Fruit fly (Drosophila melanogaster) whole organism, embryonic: Measurements from ENCODE around the gene Sse.

Source experiments
- Atf-2 ChIP-seq: fragments of 200-800 bp; sonication (Bioruptor generic); optimal IDR thresholded peaks from 2 replicates; lab custom pipeline; 2016; ENCODE audit warnings: missing biosample characterization, missing genetic modification characterization
- B-H1 ChIP-seq: fragments of 200-800 bp; sonication (Bioruptor generic); IDR thresholded peaks from 3 replicates; pipeline ENCODE4 v1.3.6; 2022; ENCODE audit warnings: missing biosample characterization, missing genetic modification characterization
- Blimp-1 ChIP-seq: fragments of 200-800 bp; sonication (Bioruptor generic); optimal IDR thresholded peaks from 3 replicates; lab custom pipeline; 2018; ENCODE audit warnings: missing biosample characterization, missing genetic modification characterization, mild to moderate bottlenecking, moderate library complexity, missing genetic modification reagents
- CG10565 ChIP-seq: fragments of 200-800 bp; sonication (Bioruptor generic); optimal IDR thresholded peaks from 3 replicates; lab custom pipeline; 2016; ENCODE audit warnings: missing biosample characterization, mild to moderate bottlenecking, missing genetic modification characterization
- CG10959 ChIP-seq: fragments of 200-800 bp; sonication (Bioruptor generic); IDR thresholded peaks from 2 replicates; pipeline ENCODE4 v1.3.6; 2022; ENCODE audit warnings: missing biosample characterization, missing genetic modification characterization
- CG11560 ChIP-seq: fragments of 200-800 bp; sonication (Bioruptor generic); IDR thresholded peaks from 3 replicates; pipeline ENCODE4 v1.3.6; 2022; ENCODE audit warnings: missing biosample characterization, missing genetic modification characterization
- CG11695 ChIP-seq: fragments of 200-800 bp; sonication (Bioruptor generic); IDR thresholded peaks from 3 replicates; pipeline ENCODE4 v1.3.6; 2022; ENCODE audit warnings: missing biosample characterization, missing genetic modification characterization
- CG12236 ChIP-seq: fragments of 200-800 bp; sonication (Bioruptor generic); optimal IDR thresholded peaks from 2 replicates; lab custom pipeline; 2016; ENCODE audit warnings: missing biosample characterization, missing genetic modification characterization
- CG12769 ChIP-seq: fragments of 200-800 bp; sonication (Bioruptor generic); optimal IDR thresholded peaks from 2 replicates; lab custom pipeline; 2019; ENCODE audit warnings: missing biosample characterization, mild to moderate bottlenecking, missing genetic modification characterization, moderate library complexity
- CG15479 ChIP-seq: fragments of 200-800 bp; sonication (Bioruptor generic); optimal IDR thresholded peaks from 3 replicates; lab custom pipeline; 2019; ENCODE audit warnings: missing biosample characterization, mild to moderate bottlenecking, missing genetic modification characterization, moderate library complexity
- CG15601 ChIP-seq: fragments of 200-800 bp; sonication (Bioruptor generic); optimal IDR thresholded peaks from 3 replicates; lab custom pipeline; 2019; ENCODE audit warnings: missing biosample characterization, mild to moderate bottlenecking, missing genetic modification characterization, moderate library complexity
- CG17385 ChIP-seq: fragments of 200-800 bp; sonication (Bioruptor generic); optimal IDR thresholded peaks from 3 replicates; lab custom pipeline; 2018; ENCODE audit warnings: missing biosample characterization, mild to moderate bottlenecking, missing genetic modification characterization
- CG18011 ChIP-seq: fragments of 200-800 bp; sonication (Bioruptor generic); optimal IDR thresholded peaks from 2 replicates; lab custom pipeline; 2017; ENCODE audit warnings: missing biosample characterization, missing genetic modification characterization, mild to moderate bottlenecking, moderate library complexity, missing genotype
- CG18764 ChIP-seq: fragments of 200-800 bp; sonication (Bioruptor generic); optimal IDR thresholded peaks from 3 replicates; lab custom pipeline; 2016; ENCODE audit warnings: missing biosample characterization, missing genetic modification characterization
- CG2199 ChIP-seq: fragments of 200-800 bp; sonication (Bioruptor generic); IDR thresholded peaks from 3 replicates; pipeline ENCODE4 v1.3.6; 2022; ENCODE audit warnings: missing biosample characterization, missing genetic modification characterization
- CG2875 ChIP-seq: fragments of 200-800 bp; sonication (Bioruptor generic); optimal IDR thresholded peaks from 2 replicates; lab custom pipeline; 2017; ENCODE audit warnings: missing biosample characterization, mild to moderate bottlenecking, missing genetic modification characterization, missing genetic modification reagents
- CG31365 ChIP-seq: fragments of 200-800 bp; sonication (Bioruptor generic); optimal IDR thresholded peaks from 2 replicates; lab custom pipeline; 2018; ENCODE audit warnings: missing biosample characterization, mild to moderate bottlenecking, missing genetic modification characterization
- CG7963 ChIP-seq: fragments of 200-800 bp; sonication (Bioruptor generic); IDR thresholded peaks from 3 replicates; pipeline ENCODE4 v1.3.6; 2022; ENCODE audit warnings: missing biosample characterization, missing genetic modification characterization; ENCODE audit not compliant: partially characterized antibody
- CG9876 ChIP-seq: fragments of 200-800 bp; sonication (Bioruptor generic); optimal IDR thresholded peaks from 2 replicates; lab custom pipeline; 2016; ENCODE audit warnings: missing biosample characterization, missing genetic modification characterization
- Dip2 ChIP-seq: fragments of 200-800 bp; sonication (Bioruptor generic); IDR thresholded peaks from 2 replicates; pipeline ENCODE4 v1.3.6; 2022; ENCODE audit warnings: missing biosample characterization, missing genetic modification characterization
- Doc2 ChIP-seq: fragments of 200-800 bp; sonication (Bioruptor generic); IDR thresholded peaks from 2 replicates; pipeline ENCODE4 v1.3.6; 2022; ENCODE audit warnings: missing biosample characterization, missing genetic modification characterization
- Dref ChIP-seq: fragments of 200-800 bp; sonication (Bioruptor generic); IDR thresholded peaks from 2 replicates; pipeline ENCODE4 v1.3.6; 2022; ENCODE audit warnings: missing biosample characterization, missing genetic modification characterization
- ERR ChIP-seq: fragments of 200-800 bp; sonication (Bioruptor generic); optimal IDR thresholded peaks from 2 replicates; lab custom pipeline; 2016; ENCODE audit warnings: missing biosample characterization, missing genetic modification characterization
- Gsc ChIP-seq: fragments of 200-800 bp; sonication (Bioruptor generic); IDR thresholded peaks from 2 replicates; pipeline ENCODE4 v1.3.6; 2022; ENCODE audit warnings: missing biosample characterization, missing genetic modification characterization
- Hmx ChIP-seq: fragments of 200-800 bp; sonication (Bioruptor generic); optimal IDR thresholded peaks from 2 replicates; lab custom pipeline; 2016; ENCODE audit warnings: missing biosample characterization, missing genetic modification characterization
- Mad ChIP-seq: fragments of 200-800 bp; sonication (Bioruptor generic); optimal IDR thresholded peaks from 2 replicates; lab custom pipeline; 2016; ENCODE audit warnings: missing biosample characterization, missing genetic modification characterization
- Med ChIP-seq: fragments of 200-800 bp; sonication (Bioruptor generic); peaks from one replicate; lab custom pipeline; 2016; ENCODE audit warnings: missing biosample characterization, missing genetic modification characterization, mild to moderate bottlenecking, inconsistent platforms, moderate library complexity
- Nf-YC ChIP-seq: fragments of 200-800 bp; optimal IDR thresholded peaks from 3 replicates; lab custom pipeline; 2019; ENCODE audit warnings: missing biosample characterization, mild to moderate bottlenecking, missing genetic modification characterization, moderate library complexity
- Poxn ChIP-seq: fragments of 200-800 bp; sonication (Bioruptor generic); IDR thresholded peaks from 2 replicates; pipeline ENCODE4 v1.3.6; 2022; ENCODE audit warnings: missing biosample characterization, missing genetic modification characterization
- Six4 ChIP-seq: fragments of 200-800 bp; sonication (Bioruptor generic); optimal IDR thresholded peaks from 2 replicates; lab custom pipeline; 2016; ENCODE audit warnings: missing biosample characterization, missing genetic modification characterization
- YL-1 ChIP-seq: fragments of 200-800 bp; sonication (Bioruptor generic); optimal IDR thresholded peaks from 3 replicates; lab custom pipeline; 2017; ENCODE audit warnings: missing biosample characterization, mild to moderate bottlenecking, missing genetic modification characterization
- ab ChIP-seq: fragments of 200-800 bp; sonication (Bioruptor generic); optimal IDR thresholded peaks from 2 replicates; lab custom pipeline; 2016; ENCODE audit warnings: missing biosample characterization, missing genetic modification characterization
- ac ChIP-seq: fragments of 200-800 bp; sonication (Bioruptor generic); optimal IDR thresholded peaks from 3 replicates; lab custom pipeline; 2017; ENCODE audit warnings: missing biosample characterization, mild to moderate bottlenecking, missing genetic modification characterization
- az2 ChIP-seq: fragments of 200-800 bp; sonication (Bioruptor generic); optimal IDR thresholded peaks from 3 replicates; lab custom pipeline; 2016; ENCODE audit warnings: missing biosample characterization, missing genetic modification characterization
- bbx ChIP-seq: fragments of 200-800 bp; sonication (Bioruptor generic); IDR thresholded peaks from 2 replicates; pipeline ENCODE4 v1.3.6; 2022; ENCODE audit warnings: missing biosample characterization, missing genetic modification characterization; ENCODE audit not compliant: partially characterized antibody
- cg ChIP-seq: fragments of 200-800 bp; sonication (Bioruptor generic); optimal IDR thresholded peaks from 3 replicates; lab custom pipeline; 2019; ENCODE audit warnings: missing biosample characterization, mild to moderate bottlenecking, missing genetic modification characterization, moderate library complexity
- croc ChIP-seq: fragments of 200-800 bp; sonication (Bioruptor generic); conservative IDR thresholded peaks from 3 replicates; pipeline ENCODE4 v1.3.6; 2022; ENCODE audit warnings: missing biosample characterization, missing genetic modification characterization
- da ChIP-seq: fragments of 200-800 bp; sonication (Bioruptor generic); optimal IDR thresholded peaks from 2 replicates; lab custom pipeline; 2016; ENCODE audit warnings: missing biosample characterization, missing genetic modification characterization
- eve ChIP-seq, 2 experiments: fragments of >200 bp; optimal IDR thresholded peaks; 2 replicates each; lab custom pipeline; 2017; ENCODE audit warnings: missing biosample characterization in 2 of 2, missing genetic modification characterization in 2 of 2
- ftz-f1 ChIP-seq: fragments of 200-800 bp; sonication (Bioruptor generic); optimal IDR thresholded peaks from 2 replicates; lab custom pipeline; 2016; ENCODE audit warnings: missing biosample characterization, missing genetic modification characterization
- gce ChIP-seq: fragments of 200-800 bp; sonication (Bioruptor generic); IDR thresholded peaks from 3 replicates; pipeline ENCODE4 v1.3.6; 2022; ENCODE audit warnings: missing biosample characterization, missing genetic modification characterization
- mirr ChIP-seq: fragments of 200-800 bp; sonication (Bioruptor generic); optimal IDR thresholded peaks from 3 replicates; lab custom pipeline; 2018; ENCODE audit warnings: missing biosample characterization, mild to moderate bottlenecking, missing genetic modification characterization
- nerfin-2 ChIP-seq: fragments of 200-800 bp; sonication (Bioruptor generic); IDR thresholded peaks from 2 replicates; pipeline ENCODE4 v1.3.6; 2022; ENCODE audit warnings: missing biosample characterization, missing genetic modification characterization; ENCODE audit not compliant: partially characterized antibody
- p53 ChIP-seq: fragments of 200-800 bp; sonication (Bioruptor generic); optimal IDR thresholded peaks from 2 replicates; lab custom pipeline; 2016; ENCODE audit warnings: missing biosample characterization, missing genetic modification characterization
- sisA ChIP-seq: fragments of 200-800 bp; sonication (Bioruptor generic); IDR thresholded peaks from 2 replicates; pipeline ENCODE4 v1.3.6; 2022; ENCODE audit warnings: missing biosample characterization, missing genetic modification characterization
- trem ChIP-seq: fragments of 200-800 bp; optimal IDR thresholded peaks from 3 replicates; lab custom pipeline; 2019; ENCODE audit warnings: missing biosample characterization, mild to moderate bottlenecking, missing genetic modification characterization, moderate library complexity

The Sse gene

DNA sequence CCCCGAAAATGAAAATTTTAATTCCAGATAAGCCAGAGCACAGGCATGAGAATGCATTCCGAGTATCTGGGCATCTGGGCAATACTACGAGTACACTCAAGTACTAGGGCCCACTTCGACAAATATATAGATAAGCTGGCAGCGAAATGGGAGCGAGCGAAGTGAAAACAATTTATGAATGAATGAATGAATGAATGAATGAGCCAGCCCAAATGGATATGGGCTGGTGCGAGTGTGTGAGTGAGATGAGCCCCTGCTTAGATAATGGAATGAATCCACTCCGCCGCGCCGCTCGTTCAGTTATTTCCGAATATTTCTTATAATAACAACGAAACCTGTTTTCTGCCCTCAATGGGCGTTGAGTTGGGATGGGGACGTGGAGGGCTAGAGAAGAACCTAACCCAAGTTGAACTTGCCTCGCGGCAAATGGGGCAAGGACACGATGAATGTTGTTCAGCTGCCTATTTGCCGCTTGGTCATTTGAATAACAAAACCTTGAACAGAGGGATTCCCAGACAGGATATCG lies 6.2 kb downstream of the Sse start (continued):
- no peak for TF ChIP-seq Six4 (GFP tag; lab: Kevin White, UChicago)
- TF ChIP-seq Gsc (GFP tag; lab: Robert Waterston, UW), result no peak
- TF ChIP-seq CG10959, result no peak
- peak; percentile 75 for TF ChIP-seq cg
- TF ChIP-seq CG2875 (GFP tag; lab: Kevin White, UChicago), result no peak
- TF ChIP-seq CG18764 (GFP tag; lab: Kevin White, UChicago), result no peak
- no peak for TF ChIP-seq Hmx
- peak; percentile 13 for TF ChIP-seq CG12769 (tag; lab: Kevin White, UChicago)
- TF ChIP-seq CG9876, result no peak
- no peak for TF ChIP-seq nerfin-2
- no peak for TF ChIP-seq CG12236 (GFP tag; lab: Kevin White, UChicago)
- no peak for TF ChIP-seq B-H1 (GFP tag; lab: Robert Waterston, UW)
- peak; percentile 66 for TF ChIP-seq Nf-YC (tag; lab: Kevin White, UChicago)
- TF ChIP-seq ftz-f1 (GFP tag; lab: Kevin White, UChicago), result no peak
- TF ChIP-seq az2, result no peak
- no peak for TF ChIP-seq CG11695
- TF ChIP-seq Dref, result no peak
- TF ChIP-seq CG31365 (tag; lab: Kevin White, UChicago), result no peak
- no peak for TF ChIP-seq Poxn (GFP tag; lab: Robert Waterston, UW)
- peak; percentile 33 for TF ChIP-seq Med
- no peak for TF ChIP-seq CG10565 (GFP tag; lab: Kevin White, UChicago)
- no peak for TF ChIP-seq CG17385
- no peak for TF ChIP-seq Doc2 (GFP tag; lab: Robert Waterston, UW)
- TF ChIP-seq CG15479, result peak; percentile 16
- 0 out of 2 replicates have a peak, but pooled peaks have one; percentile 36 for TF ChIP-seq bbx (GFP tag; lab: Robert Waterston, UW)
- peak; percentile 65 for TF ChIP-seq Blimp-1 (GFP tag; lab: Kevin White, UChicago)
- TF ChIP-seq sisA (GFP tag; lab: Robert Waterston, UW), result no peak
- TF ChIP-seq CG11560 (tag; lab: Robert Waterston, UW), result no peak
- TF ChIP-seq p53 (GFP tag; lab: Kevin White, UChicago), result no peak
- no peak for TF ChIP-seq Dip2 (GFP tag; lab: Robert Waterston, UW)
- no peak for TF ChIP-seq CG18011 (GFP tag; lab: Kevin White, UChicago)
- no peak for TF ChIP-seq Atf-2 (GFP tag; lab: Kevin White, UChicago)
- no peak for TF ChIP-seq ERR
- TF ChIP-seq croc, result no peak
- TF ChIP-seq mirr (GFP tag; lab: Kevin White, UChicago), result no peak
- TF ChIP-seq gce (GFP tag; lab: Robert Waterston, UW), result no peak
- no peak for TF ChIP-seq eve (GFP tag; optimal IDR thresholded peaks at IDR 0.05; lab: Kevin White, UChicago)
- no peak for TF ChIP-seq trem
- TF ChIP-seq CG7963 (GFP tag; lab: Robert Waterston, UW), result no peak
- no peak for TF ChIP-seq ac (GFP tag; lab: Kevin White, UChicago)
- TF ChIP-seq da (GFP tag; lab: Kevin White, UChicago), result no peak
- TF ChIP-seq CG2199 (GFP tag; lab: Robert Waterston, UW), result peak; percentile 90; the same call in 2 of the 3 replicates
- no peak for TF ChIP-seq CG15601
- no peak for TF ChIP-seq Mad (GFP tag; lab: Kevin White, UChicago)
- no peak for TF ChIP-seq ab (GFP tag; lab: Kevin White, UChicago)
- no peak for TF ChIP-seq YL-1 (GFP tag; lab: Kevin White, UChicago)
